Fruit fly (Drosophila melanogaster) whole organism, pupa: ENCODE results near the gene Tpl94D.
A peak's percentile ranks its signal among the peaks of the same experiment; 100 is the strongest.

Experiments
- CG10348 ChIP-seq: fragments of 200-800 bp; sonication (Bioruptor generic); IDR thresholded peaks from 2 replicates; pipeline ENCODE4 v1.3.6; 2022; ENCODE audit warnings: missing biosample characterization, missing genetic modification characterization
- CG12605 ChIP-seq: fragments of 200-800 bp; sonication (Bioruptor generic); IDR thresholded peaks from 2 replicates; pipeline ENCODE4 v1.3.6; 2022; ENCODE audit warnings: missing biosample characterization, missing genetic modification characterization
- CG13204 ChIP-seq: fragments of 200-800 bp; sonication (Bioruptor generic); optimal IDR thresholded peaks from 2 replicates; lab custom pipeline; 2018; ENCODE audit warnings: missing biosample characterization, mild to moderate bottlenecking, missing genetic modification characterization, moderate library complexity
- CG14655 ChIP-seq: fragments of 200-800 bp; sonication (Bioruptor generic); optimal IDR thresholded peaks from 3 replicates; lab custom pipeline; 2017; ENCODE audit warnings: mild to moderate bottlenecking, missing biosample characterization, missing genetic modification reagents, missing genetic modification characterization
- CG15710 ChIP-seq: fragments of 200-800 bp; sonication (Bioruptor generic); optimal IDR thresholded peaks from 2 replicates; lab custom pipeline; 2018; ENCODE audit warnings: missing biosample characterization, mild to moderate bottlenecking, missing genetic modification characterization, moderate library complexity
- CG17806 ChIP-seq: fragments of 200-800 bp; sonication (Bioruptor generic); optimal IDR thresholded peaks from 2 replicates; lab custom pipeline; 2018; ENCODE audit warnings: missing biosample characterization, mild to moderate bottlenecking, missing genetic modification characterization, moderate library complexity
- CG32121 ChIP-seq: fragments of 200-800 bp; sonication (Bioruptor generic); IDR thresholded peaks from 2 replicates; pipeline ENCODE4 v1.3.6; 2022; ENCODE audit warnings: missing biosample characterization, missing genetic modification characterization
- CG34367 ChIP-seq: fragments of 200-800 bp; sonication (Bioruptor generic); optimal IDR thresholded peaks from 2 replicates; lab custom pipeline; 2018; ENCODE audit warnings: missing biosample characterization, mild to moderate bottlenecking, missing genetic modification characterization
- CG4496 ChIP-seq: fragments of 200-800 bp; sonication (Bioruptor generic); IDR thresholded peaks from 3 replicates; pipeline ENCODE4 v1.3.6; 2022; ENCODE audit warnings: missing biosample characterization, missing genetic modification characterization
- CG8159 ChIP-seq: fragments of 200-800 bp; sonication (Bioruptor generic); optimal IDR thresholded peaks from 3 replicates; lab custom pipeline; 2018; ENCODE audit warnings: missing biosample characterization, mild to moderate bottlenecking, missing genetic modification characterization, moderate library complexity
- CG8301 ChIP-seq: fragments of 200-800 bp; sonication (Bioruptor generic); optimal IDR thresholded peaks from 2 replicates; lab custom pipeline; 2018; ENCODE audit warnings: missing biosample characterization, mild to moderate bottlenecking, missing genetic modification characterization
- CG9948 ChIP-seq: fragments of 200-800 bp; sonication (Bioruptor generic); optimal IDR thresholded peaks from 2 replicates; lab custom pipeline; 2018; ENCODE audit warnings: missing biosample characterization, mild to moderate bottlenecking, missing genetic modification characterization, moderate library complexity
- D1 ChIP-seq: fragments of 200-800 bp; sonication (Bioruptor generic); optimal IDR thresholded peaks from 2 replicates; lab custom pipeline; 2018; ENCODE audit warnings: missing biosample characterization, mild to moderate bottlenecking, missing genetic modification characterization, moderate library complexity
- EcR ChIP-seq: fragments of 200-800 bp; sonication (Bioruptor generic); optimal IDR thresholded peaks from 3 replicates; lab custom pipeline; 2019; ENCODE audit warnings: missing biosample characterization, missing genetic modification characterization, mild to moderate bottlenecking, moderate library complexity, missing genetic modification reagents
- Ets98B ChIP-seq: fragments of 200-800 bp; sonication (Bioruptor generic); IDR thresholded peaks from 2 replicates; pipeline ENCODE4 v1.3.6; 2022; ENCODE audit warnings: missing biosample characterization, missing genetic modification characterization
- Pif1A ChIP-seq: fragments of 200-800 bp; sonication (Bioruptor generic); optimal IDR thresholded peaks from 3 replicates; lab custom pipeline; 2016; ENCODE audit warnings: missing biosample characterization, missing genetic modification characterization
- Pif1B ChIP-seq: fragments of 200-800 bp; sonication (Bioruptor generic); optimal IDR thresholded peaks from 3 replicates; lab custom pipeline; 2016; ENCODE audit warnings: missing biosample characterization, missing genetic modification characterization
- Snoo ChIP-seq: fragments of 200-800 bp; sonication (Bioruptor generic); optimal IDR thresholded peaks from 3 replicates; lab custom pipeline; 2017; ENCODE audit warnings: missing biosample characterization, mild to moderate bottlenecking, missing genetic modification characterization, inconsistent platforms
- fd96Ca ChIP-seq: fragments of 200-800 bp; sonication (Bioruptor generic); IDR thresholded peaks from 3 replicates; pipeline ENCODE4 v1.3.6; 2022; ENCODE audit warnings: missing biosample characterization, missing genetic modification characterization
- gl ChIP-seq: fragments of 200-800 bp; sonication (Bioruptor generic); optimal IDR thresholded peaks from 2 replicates; lab custom pipeline; 2018; ENCODE audit warnings: missing biosample characterization, mild to moderate bottlenecking, missing genetic modification characterization
- rn ChIP-seq: fragments of 200-800 bp; sonication (Bioruptor generic); IDR thresholded peaks from 2 replicates; pipeline ENCODE4 v1.3.6; 2022; ENCODE audit warnings: missing biosample characterization, missing genetic modification characterization

Tpl94D gene

dm6 chr3R:22965984-22966383, at the start of gene Tpl94D:
Gene Tpl94D, plus strand, starts transcription at chr3R:22966284.
- TF ChIP-seq CG8159 (no peak), CG15710 (tag; lab: Kevin White, UChicago) (no peak), CG8301 (tag; lab: Kevin White, UChicago) (no peak), CG9948 (tag; lab: Kevin White, UChicago) (no peak), CG32121 (no peak), CG4496 (GFP tag; lab: Robert Waterston, UW) (no peak), EcR (GFP tag; lab: Kevin White, UChicago) (no peak), CG17806 (tag; lab: Kevin White, UChicago) (no peak), Pif1B (GFP tag; lab: Kevin White, UChicago) (no peak), rn (no peak), Pif1A (GFP tag; lab: Kevin White, UChicago) (no peak)

- no peak for TF ChIP-seq CG17806 (tag; lab: Kevin White, UChicago)
- TF ChIP-seq, all 21 proteins: peak for 0
Observed at dm6 chr3R:22923052-22923451, 43.0 kb upstream of the Tpl94D start, which contains the start of gene CG6660. Gene CG6660, plus strand, starts transcription at chr3R:22923352.

dm6 chr3R:22965220-22965619, 864 bp upstream of the Tpl94D start:
- TF ChIP-seq CG14655 (peak; percentile 3), CG8159 (peak; percentile 21), gl (no peak)

- TF ChIP-seq CG34367 (tag; lab: Kevin White, UChicago) = no peak
- no peak for TF ChIP-seq CG12605 (GFP tag; lab: Robert Waterston, UW)
- no peak for TF ChIP-seq Ets98B
- no peak for TF ChIP-seq Pif1A (GFP tag; lab: Kevin White, UChicago)
- TF ChIP-seq CG4496 (GFP tag; lab: Robert Waterston, UW) = no peak
- TF ChIP-seq D1 (tag; lab: Kevin White, UChicago) = no peak
- no peak for TF ChIP-seq EcR (GFP tag; lab: Kevin White, UChicago)
- TF ChIP-seq CG10348 (GFP tag; lab: Robert Waterston, UW) = no peak
- TF ChIP-seq Pif1B (GFP tag; lab: Kevin White, UChicago) = no peak
- no peak for TF ChIP-seq rn
- TF ChIP-seq CG13204 (GFP tag; lab: Kevin White, UChicago) = no peak
- no peak for TF ChIP-seq CG15710 (tag; lab: Kevin White, UChicago)
- TF ChIP-seq gl = no peak
- no peak for TF ChIP-seq CG8301 (tag; lab: Kevin White, UChicago)
Observed at dm6 chr3R:22976997-22977396, 10.9 kb downstream of the Tpl94D start, which contains the start of gene Gbp3. Gene Gbp3, plus strand, starts transcription at chr3R:22977270.

dm6 chr3R:22986981-22987380, 20.9 kb downstream of the Tpl94D start, which contains the start of gene Or94a:
Gene Or94a, plus strand, starts transcription at chr3R:22987281.
- TF ChIP-seq EcR (GFP tag; lab: Kevin White, UChicago) = no peak
- no peak for TF ChIP-seq CG4496 (GFP tag; lab: Robert Waterston, UW)
- no peak for TF ChIP-seq CG8301 (tag; lab: Kevin White, UChicago)
- TF ChIP-seq CG10348 (GFP tag; lab: Robert Waterston, UW) = no peak
- no peak for TF ChIP-seq CG32121
- no peak for TF ChIP-seq CG34367 (tag; lab: Kevin White, UChicago)
- no peak for TF ChIP-seq fd96Ca (GFP tag; lab: Robert Waterston, UW)
- no peak for TF ChIP-seq Ets98B
- TF ChIP-seq rn = no peak
- TF ChIP-seq CG12605 (GFP tag; lab: Robert Waterston, UW) = no peak
- TF ChIP-seq Pif1B (GFP tag; lab: Kevin White, UChicago) = no peak
- no peak for TF ChIP-seq gl

dm6 chr3R:22988995-22989394, 22.9 kb downstream of the Tpl94D start, which contains the start of gene Or94b:
Gene Or94b, plus strand, starts transcription at chr3R:22989295.
- TF ChIP-seq Pif1B (GFP tag; lab: Kevin White, UChicago) (no peak), Pif1A (GFP tag; lab: Kevin White, UChicago) (no peak), EcR (GFP tag; lab: Kevin White, UChicago) (no peak), CG13204 (GFP tag; lab: Kevin White, UChicago) (no peak), CG17806 (tag; lab: Kevin White, UChicago) (no peak), CG4496 (GFP tag; lab: Robert Waterston, UW) (no peak), gl (no peak), Snoo (tag; lab: Kevin White, UChicago) (no peak), CG15710 (tag; lab: Kevin White, UChicago) (no peak), CG12605 (GFP tag; lab: Robert Waterston, UW) (no peak), CG10348 (GFP tag; lab: Robert Waterston, UW) (no peak), rn (no peak), D1 (tag; lab: Kevin White, UChicago) (no peak), CG8301 (tag; lab: Kevin White, UChicago) (no peak), CG9948 (tag; lab: Kevin White, UChicago) (no peak), fd96Ca (GFP tag; lab: Robert Waterston, UW) (no peak), CG14655 (no peak), CG8159 (no peak), CG34367 (tag; lab: Kevin White, UChicago) (no peak), Ets98B (no peak)
- TF ChIP-seq, all 21 proteins: peak for 0
